Fruit fly (Drosophila melanogaster) whole organism, prepupa: ENCODE results near the gene CG46314.

ENCODE experiments used
- CG6276 ChIP-seq: fragments of 200-800 bp; sonication (Bioruptor generic); optimal IDR thresholded peaks from 2 replicates; lab custom pipeline; 2017; ENCODE audit warnings: missing biosample characterization, mild to moderate bottlenecking, missing genetic modification characterization
- CG8632 ChIP-seq: fragments of 200-800 bp; sonication (Bioruptor generic); optimal IDR thresholded peaks from 3 replicates; lab custom pipeline; 2016; ENCODE audit warnings: missing biosample characterization, missing genetic modification characterization
- Hr39 ChIP-seq: fragments of 200-800 bp; sonication (Bioruptor generic); optimal IDR thresholded peaks from 2 replicates; lab custom pipeline; 2016; ENCODE audit warnings: missing biosample characterization, missing genetic modification characterization
- achi ChIP-seq: fragments of 200-800 bp; sonication (Bioruptor generic); optimal IDR thresholded peaks from 3 replicates; lab custom pipeline; 2016; ENCODE audit warnings: missing biosample characterization, missing genetic modification characterization
- net ChIP-seq: fragments of 200-800 bp; sonication (Bioruptor generic); optimal IDR thresholded peaks from 3 replicates; lab custom pipeline; 2016; ENCODE audit warnings: missing biosample characterization, missing genetic modification characterization

DNA sequence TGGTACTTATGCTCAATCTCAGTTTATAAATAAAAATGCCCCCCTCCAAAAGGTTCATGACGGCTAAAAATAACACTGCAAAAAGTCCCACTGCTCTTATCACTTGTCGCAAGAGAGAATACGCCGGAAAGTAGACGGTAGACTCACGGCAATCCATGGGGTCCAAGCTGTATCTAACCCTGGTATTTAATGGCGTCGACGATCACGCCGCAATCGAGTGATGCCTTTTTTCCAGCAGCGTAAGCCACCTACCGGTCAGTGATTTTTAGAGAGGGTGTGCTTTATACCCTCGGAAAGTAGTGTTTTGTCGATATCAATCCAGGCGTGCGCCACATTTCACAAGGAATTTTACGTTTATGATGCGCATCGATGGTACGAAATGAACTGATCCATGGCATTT, 14.6 kb upstream of the CG46314 start:
- TF ChIP-seq achi (GFP tag; lab: Kevin White, UChicago) (no peak), Hr39 (GFP tag; lab: Kevin White, UChicago) (no peak), CG6276 (GFP tag; lab: Kevin White, UChicago) (no peak), net (GFP tag; lab: Kevin White, UChicago) (no peak), CG8632 (GFP tag; lab: Kevin White, UChicago) (no peak)
